Fruit fly (Drosophila melanogaster): Measurements from ENCODE around the gene Usp30.
A peak's percentile ranks its signal among the peaks of the same experiment; 100 is the strongest.

DNA sequence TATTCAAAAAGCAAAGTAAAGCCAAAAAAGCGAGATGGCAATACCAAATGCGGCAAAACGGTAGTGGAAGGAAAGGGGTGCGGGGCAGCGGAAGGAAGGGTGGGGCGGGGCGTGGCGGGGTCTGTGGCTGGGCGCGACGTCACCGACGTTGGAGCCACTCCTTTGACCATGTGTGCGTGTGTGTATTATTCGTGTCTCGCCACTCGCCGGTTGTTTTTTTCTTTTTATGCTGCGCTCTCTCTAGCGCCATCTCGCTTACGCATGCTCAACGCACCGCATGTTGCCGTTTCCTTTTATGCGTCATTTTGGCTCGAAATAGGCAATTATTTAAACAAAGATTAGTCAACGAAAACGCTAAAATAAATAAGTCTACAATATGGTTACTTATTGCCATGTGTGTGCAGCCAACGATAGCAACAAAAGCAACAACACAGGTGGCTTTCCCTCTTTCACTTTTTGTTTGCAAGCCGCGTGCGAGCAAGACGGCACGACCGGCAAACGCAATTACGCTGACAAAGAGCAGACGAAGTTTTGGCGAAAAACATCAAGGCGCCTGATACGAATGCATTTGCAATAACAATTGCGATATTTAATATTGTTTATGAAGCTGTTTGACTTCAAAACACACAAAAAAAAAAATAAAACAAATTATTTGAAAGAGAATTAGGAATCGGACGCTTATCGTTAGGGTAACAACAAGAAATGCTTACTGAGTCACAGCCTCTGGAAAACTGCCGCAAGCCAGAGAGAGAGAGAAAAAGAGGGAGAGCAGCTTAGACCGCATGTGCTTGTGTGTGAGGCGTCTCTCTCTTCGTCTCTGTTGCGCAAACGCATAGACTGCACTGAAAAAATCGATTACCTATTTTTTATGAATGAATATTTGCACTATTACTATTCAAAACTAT lies 19.9 kb upstream of the Usp30 start:
- TF ChIP-seq CG7045 (GFP tag; optimal IDR thresholded peaks at IDR 0.05), result no peak
- TF ChIP-seq bab1 (GFP tag; optimal IDR thresholded peaks at IDR 0.05), result peak; percentile 20
- no peak for TF ChIP-seq Hr96 (GFP tag; optimal IDR thresholded peaks at IDR 0.05)
- TF ChIP-seq CG12768 (GFP tag; optimal IDR thresholded peaks at IDR 0.05), result no peak
- TF ChIP-seq CG14711 (tag; optimal IDR thresholded peaks at IDR 0.05), result peak; percentile 5
- no peak for TF ChIP-seq CG7101 (tag; optimal IDR thresholded peaks at IDR 0.05)

Data from whole organism, adult.